Fruit fly (Drosophila melanogaster): Measurements from ENCODE around the gene CG42556.

The CG42556 gene

dm6 chr2L:16887660-16888573, 1.8 kb upstream of the CG42556 start, which contains the start of the genes osi and tweek (continued):
- TF ChIP-seq Hsf (GFP tag; optimal IDR thresholded peaks at IDR 0.05) = peak; percentile 73
- peak; percentile 40 for TF ChIP-seq ssp (GFP tag; IDR thresholded peaks at IDR 0.05)
- TF ChIP-seq CG10366 (GFP tag; IDR thresholded peaks at IDR 0.05) = peak; percentile 21; the same call in 1 of the 2 replicates
- TF ChIP-seq CG6272 (GFP tag; IDR thresholded peaks at IDR 0.05) = peak; percentile 39
- TF ChIP-seq CG6689 (GFP tag; IDR thresholded peaks at IDR 0.05) = no peak
- peak; percentile 28 for TF ChIP-seq CG10654 (GFP tag; optimal IDR thresholded peaks at IDR 0.05)
- TF ChIP-seq phol (tag; optimal IDR thresholded peaks at IDR 0.05) = peak; percentile 72
- TF ChIP-seq CG8924 (tag; optimal IDR thresholded peaks at IDR 0.05) = peak; percentile 66
- TF ChIP-seq crol (GFP tag; IDR thresholded peaks at IDR 0.05) = no peak
- TF ChIP-seq dmrt99B (tag; optimal IDR thresholded peaks at IDR 0.05) = no peak
- no peak; the same call in 2 of the 3 replicates for TF ChIP-seq croc (GFP tag; conservative IDR thresholded peaks at IDR 0.05)
- TF ChIP-seq nerfin-2 (GFP tag; IDR thresholded peaks at IDR 0.05; ENCODE audit: partially characterized antibody) = peak; percentile 40
- TF ChIP-seq Fer3 (tag; optimal IDR thresholded peaks at IDR 0.05) = peak; percentile 2
- TF ChIP-seq Rx (GFP tag; IDR thresholded peaks at IDR 0.05) = no peak
- TF ChIP-seq nmo (GFP tag; optimal IDR thresholded peaks at IDR 0.05) = peak; percentile 77
- peak; percentile 34 for TF ChIP-seq Six4 (GFP tag; optimal IDR thresholded peaks at IDR 0.05)
- TF ChIP-seq seq (GFP tag; IDR thresholded peaks at IDR 0.05) = no peak
- no peak for TF ChIP-seq h (optimal IDR thresholded peaks at IDR 0.05)
- TF ChIP-seq corto (GFP tag; optimal IDR thresholded peaks at IDR 0.05) = peak; percentile 35
- TF ChIP-seq CG11093 (GFP tag; IDR thresholded peaks at IDR 0.05) = no peak
- no peak for TF ChIP-seq Dfd (GFP tag; optimal IDR thresholded peaks at IDR 0.05)
- 0 out of 2 replicates have a peak, but pooled peaks have one; percentile 9 for TF ChIP-seq CG7372 (GFP tag; IDR thresholded peaks at IDR 0.05)
- TF ChIP-seq CG1024 (GFP tag; IDR thresholded peaks at IDR 0.05) = peak; percentile 31; the same call in 1 of the 2 replicates
- TF ChIP-seq odd (GFP tag; optimal IDR thresholded peaks at IDR 0.05) = no peak
- peak; percentile 30; the same call in 1 of the 2 replicates for TF ChIP-seq CG14441 (GFP tag; IDR thresholded peaks at IDR 0.05)
- no peak for TF ChIP-seq ERR (GFP tag; optimal IDR thresholded peaks at IDR 0.05)
- peak; percentile 75 for TF ChIP-seq CG13424 (tag; optimal IDR thresholded peaks at IDR 0.05)
- no peak for TF ChIP-seq CG5180 (GFP tag; optimal IDR thresholded peaks at IDR 0.05)
- 0 out of 2 replicates have a peak, but pooled peaks have one; percentile 21 for TF ChIP-seq Oaz (GFP tag; IDR thresholded peaks at IDR 0.05)
- no peak for TF ChIP-seq gcm (GFP tag; optimal IDR thresholded peaks at IDR 0.05)
- TF ChIP-seq ase (GFP tag; IDR thresholded peaks at IDR 0.05) = no peak
- peak; percentile 58 for TF ChIP-seq trem (tag; optimal IDR thresholded peaks at IDR 0.05)
- TF ChIP-seq gsb-n (tag; optimal IDR thresholded peaks at IDR 0.05) = no peak
- TF ChIP-seq Usf (GFP tag; optimal IDR thresholded peaks at IDR 0.05) = peak; percentile 26
- peak; percentile 94 for TF ChIP-seq CG3995 (GFP tag; optimal IDR thresholded peaks at IDR 0.05)
- TF ChIP-seq CG8944 (GFP tag; optimal IDR thresholded peaks at IDR 0.05) = peak; percentile 55
- peak; percentile 75 for TF ChIP-seq CG34224 (GFP tag; IDR thresholded peaks at IDR 0.05; ENCODE audit: partially characterized antibody)
- TF ChIP-seq CG8359 (GFP tag; optimal IDR thresholded peaks at IDR 0.05; ENCODE audit: borderline replicate concordance) = no peak
- no peak for TF ChIP-seq stc (GFP tag; IDR thresholded peaks at IDR 0.05)
- TF ChIP-seq CG31365 (tag; optimal IDR thresholded peaks at IDR 0.05) = no peak
- TF ChIP-seq CG17829 (tag; optimal IDR thresholded peaks at IDR 0.05) = peak; percentile 60
- TF ChIP-seq Atf3 (GFP tag; optimal IDR thresholded peaks at IDR 0.05) = no peak
- TF ChIP-seq unpg (GFP tag; optimal IDR thresholded peaks at IDR 0.05) = no peak
- TF ChIP-seq jumu (GFP tag; optimal IDR thresholded peaks at IDR 0.05) = no peak
- no peak; the same call in 1 of the 3 replicates for TF ChIP-seq mld (GFP tag; IDR thresholded peaks at IDR 0.05; ENCODE audit: partially characterized antibody)
- no peak for TF ChIP-seq CG32767 (GFP tag; IDR thresholded peaks at IDR 0.05)
- no peak for TF ChIP-seq Ssrp (tag; optimal IDR thresholded peaks at IDR 0.05)
- TF ChIP-seq Lim3 (GFP tag; IDR thresholded peaks at IDR 0.05) = no peak
- no peak for TF ChIP-seq nau (GFP tag; optimal IDR thresholded peaks at IDR 0.05)
